Worm (Caenorhabditis elegans): ENCODE results near the gene pde-4.

pde-4 gene

ce11 chrII:7636941-7637340 is 14.1 kb downstream of the pde-4 start:
- TF ChIP-seq nhr-25 (tag; optimal IDR thresholded peaks at IDR 0.05) (no peak), C34F6.9 (tag; optimal IDR thresholded peaks at IDR 0.05) (no peak), ceh-16 (tag; optimal IDR thresholded peaks at IDR 0.05) (no peak), sem-4 (tag; optimal IDR thresholded peaks at IDR 0.05) (no peak), ama-1 (optimal IDR thresholded peaks at IDR 0.05) (no peak), sma-9 (GFP tag; optimal IDR thresholded peaks at IDR 0.05) (no peak), sma-9 (tag; optimal IDR thresholded peaks at IDR 0.05) (no peak), ztf-11 (tag; optimal IDR thresholded peaks at IDR 0.05) (no peak), gmeb-1 (tag; optimal IDR thresholded peaks at IDR 0.05) (no peak), ztf-1 (GFP tag; conservative IDR thresholded peaks at IDR 0.05) (no peak), lin-39 (tag; optimal IDR thresholded peaks at IDR 0.05) (no peak), nhr-129 (tag; optimal IDR thresholded peaks at IDR 0.05) (no peak)

- peak; percentile 34 for TF ChIP-seq F13H6.1 (tag; optimal IDR thresholded peaks at IDR 0.05)
- no peak for TF ChIP-seq lin-39 (tag; optimal IDR thresholded peaks at IDR 0.05)
Measured at ce11 chrII:7635296-7635695, 15.8 kb downstream of the pde-4 start.

ce11 chrII:7631677-7632210 is 19.3 kb downstream of the pde-4 start:
- TF ChIP-seq nhr-6 (tag; optimal IDR thresholded peaks at IDR 0.05) (no peak), snpc-4 (tag; optimal IDR thresholded peaks at IDR 0.05) (no peak), sma-9 (GFP tag; optimal IDR thresholded peaks at IDR 0.05) (peak; percentile 11), sma-9 (tag; optimal IDR thresholded peaks at IDR 0.05) (no peak), R02D3.7 (tag; optimal IDR thresholded peaks at IDR 0.05) (no peak), nhr-12 (tag; optimal IDR thresholded peaks at IDR 0.05) (no peak), nhr-23 (tag; optimal IDR thresholded peaks at IDR 0.05) (no peak), nhr-21 (tag; optimal IDR thresholded peaks at IDR 0.05) (no peak), lsy-2 (tag; optimal IDR thresholded peaks at IDR 0.05) (peak in 1 of 2 experiments; percentile 47), lin-39 (tag; optimal IDR thresholded peaks at IDR 0.05) (no peak), aly-2 (tag; optimal IDR thresholded peaks at IDR 0.05) (no peak), F13H6.1 (tag; optimal IDR thresholded peaks at IDR 0.05) (no peak), blmp-1 (tag; optimal IDR thresholded peaks at IDR 0.05; ENCODE audit: insufficient read depth) (no peak), zag-1 (tag; optimal IDR thresholded peaks at IDR 0.05) (peak; percentile 7), fos-1 (tag; optimal IDR thresholded peaks at IDR 0.05) (no peak), sma-3 (GFP tag; optimal IDR thresholded peaks at IDR 0.05) (no peak)

ce11 chrII:7631171-7631570 is 19.9 kb downstream of the pde-4 start:
- no peak for TF ChIP-seq nhr-129 (tag; optimal IDR thresholded peaks at IDR 0.05)
- TF ChIP-seq sma-9 (GFP tag; optimal IDR thresholded peaks at IDR 0.05) = peak; percentile 91
- TF ChIP-seq sma-9 (tag; optimal IDR thresholded peaks at IDR 0.05) = no peak
- peak; percentile 1 for TF ChIP-seq F13H6.1 (tag; optimal IDR thresholded peaks at IDR 0.05)
- peak; percentile 10 for TF ChIP-seq crh-2 (tag; optimal IDR thresholded peaks at IDR 0.05)
- peak; percentile 77 for TF ChIP-seq blmp-1 (tag; optimal IDR thresholded peaks at IDR 0.05; ENCODE audit: insufficient read depth)
- peak; percentile 45 for TF ChIP-seq fos-1 (tag; optimal IDR thresholded peaks at IDR 0.05)
- TF ChIP-seq gmeb-1 (tag; optimal IDR thresholded peaks at IDR 0.05) = peak; percentile 35
- no peak for TF ChIP-seq nhr-23 (tag; optimal IDR thresholded peaks at IDR 0.05)
- TF ChIP-seq sma-3 (GFP tag; optimal IDR thresholded peaks at IDR 0.05) = peak; percentile 69
- TF ChIP-seq ceh-16 (tag; optimal IDR thresholded peaks at IDR 0.05) = no peak
- peak; percentile 62 for TF ChIP-seq egl-27 (tag; optimal IDR thresholded peaks at IDR 0.05)
- TF ChIP-seq nhr-21 (tag; optimal IDR thresholded peaks at IDR 0.05) = peak; percentile 87
- peak in 1 of 2 experiments; percentile 26 for TF ChIP-seq lsy-2 (tag; optimal IDR thresholded peaks at IDR 0.05)
- TF ChIP-seq nhr-25 (tag; optimal IDR thresholded peaks at IDR 0.05) = peak; percentile 78
- peak; percentile 3 to 11 for TF ChIP-seq mdl-1 (tag; optimal IDR thresholded peaks at IDR 0.05)
- no peak for TF ChIP-seq dmd-4 (tag; optimal IDR thresholded peaks at IDR 0.05)

ce11 chrII:7630052-7630451 is 21.0 kb downstream of the pde-4 start:
- no peak for TF ChIP-seq elt-3 (tag; optimal IDR thresholded peaks at IDR 0.05)
- TF ChIP-seq sma-3 (GFP tag; optimal IDR thresholded peaks at IDR 0.05) = no peak
- no peak for TF ChIP-seq blmp-1 (tag; optimal IDR thresholded peaks at IDR 0.05; ENCODE audit: insufficient read depth)
- no peak for TF ChIP-seq crh-2 (tag; optimal IDR thresholded peaks at IDR 0.05)
- no peak for TF ChIP-seq lsy-2 (tag; optimal IDR thresholded peaks at IDR 0.05)
- TF ChIP-seq lin-13 (GFP tag; optimal IDR thresholded peaks at IDR 0.05) = no peak
- TF ChIP-seq mbf-1 (tag; optimal IDR thresholded peaks at IDR 0.05) = no peak
- no peak for TF ChIP-seq nhr-12 (tag; optimal IDR thresholded peaks at IDR 0.05)
- no peak for TF ChIP-seq ztf-1 (GFP tag; conservative IDR thresholded peaks at IDR 0.05)
- TF ChIP-seq nhr-129 (tag; optimal IDR thresholded peaks at IDR 0.05) = no peak
- no peak for TF ChIP-seq nhr-10 (tag; optimal IDR thresholded peaks at IDR 0.05)

Measured in whole organism, L2 larva.